Fruit fly (Drosophila melanogaster) whole organism, embryonic: ENCODE results near the gene CycB3.

Source experiments
- Asciz ChIP-seq: fragments of 200-800 bp; sonication (Bioruptor generic); optimal IDR thresholded peaks from 2 replicates; lab custom pipeline; 2017; ENCODE audit warnings: missing biosample characterization, mild to moderate bottlenecking, missing genetic modification characterization, missing genetic modification reagents
- CG6272 ChIP-seq: fragments of 200-800 bp; sonication (Bioruptor generic); IDR thresholded peaks from 2 replicates; pipeline ENCODE4 v1.3.6; 2022; ENCODE audit warnings: missing biosample characterization, missing genetic modification characterization
- CoRest ChIP-seq: fragments of 200-800 bp; sonication (Bioruptor generic); optimal IDR thresholded peaks from 3 replicates; lab custom pipeline; 2018; ENCODE audit warnings: missing biosample characterization, mild to moderate bottlenecking, missing genetic modification characterization, moderate library complexity
- NFAT ChIP-seq: fragments of 200-800 bp; sonication (Bioruptor generic); IDR thresholded peaks from 2 replicates; pipeline ENCODE4 v1.3.6; 2022; ENCODE audit warnings: missing biosample characterization, missing genetic modification characterization
- Taf1 ChIP-seq: fragments of 200-800 bp; sonication (Bioruptor generic); IDR thresholded peaks from 2 replicates; pipeline ENCODE4 v1.3.6; 2022; ENCODE audit warnings: missing biosample characterization, missing genetic modification characterization
- bigmax ChIP-seq: fragments of 200-800 bp; sonication (Bioruptor generic); optimal IDR thresholded peaks from 2 replicates; lab custom pipeline; 2018; ENCODE audit warnings: missing biosample characterization, mild to moderate bottlenecking, missing genetic modification characterization
- otp ChIP-seq: fragments of 200-800 bp; sonication (Bioruptor generic); IDR thresholded peaks from 3 replicates; pipeline ENCODE4, ENCODE4 v1.3.6; 2022; ENCODE audit warnings: missing biosample characterization, missing genetic modification characterization
- peb ChIP-seq: fragments of 200-800 bp; sonication (Bioruptor generic); IDR thresholded peaks from 2 replicates; pipeline ENCODE4 v1.3.6; 2022; ENCODE audit warnings: missing biosample characterization, missing genetic modification characterization
- psq ChIP-seq: fragments of 200-800 bp; sonication (Bioruptor generic); optimal IDR thresholded peaks from 2 replicates; lab custom pipeline; 2017; ENCODE audit warnings: missing biosample characterization, missing genetic modification characterization
- sc ChIP-seq, 3 experiments: fragments of >200 bp in 2 of 3; fragments of 200-800 bp in 1 of 3; sonication (Bioruptor generic) in 1 of 3; optimal IDR thresholded peaks; 2 replicates in 2 of 3; 3 replicates in 1 of 3; lab custom pipeline; 2017; ENCODE audit warnings: mild to moderate bottlenecking in 1 of 3, missing biosample characterization in 1 of 3, missing genetic modification characterization in 1 of 3, missing genetic modification reagents in 1 of 3
- zfh2 ChIP-seq: fragments of 200-800 bp; sonication (Bioruptor generic); optimal IDR thresholded peaks from 2 replicates; lab custom pipeline; 2016; ENCODE audit warnings: missing biosample characterization, missing genetic modification characterization

DNA sequence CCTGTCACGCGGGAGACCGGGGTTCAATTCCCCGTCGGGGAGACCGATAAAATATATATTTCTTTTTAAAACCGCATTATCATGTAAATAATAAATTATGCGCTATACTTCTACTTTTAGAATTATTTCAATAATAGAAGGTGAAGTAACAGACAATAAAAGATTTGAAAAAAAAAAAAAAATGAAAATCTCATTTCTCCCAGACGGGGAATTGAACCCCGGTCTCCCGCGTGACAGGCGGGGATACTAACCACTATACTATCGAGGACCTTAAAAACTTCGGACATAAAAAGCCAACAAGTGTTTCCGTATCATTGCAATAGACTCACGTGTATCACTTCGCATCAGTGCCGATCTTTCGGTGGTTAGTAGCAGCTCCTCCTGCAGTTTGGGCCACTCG lies 44.2 kb upstream of the CycB3 start:
- TF ChIP-seq Taf1 (GFP tag; lab: Robert Waterston, UW) (no peak), Asciz (no peak), sc (optimal IDR thresholded peaks at IDR 0.05; lab: Kevin White, UChicago) (no peak), sc (GFP tag; optimal IDR thresholded peaks at IDR 0.05; lab: Kevin White, UChicago) (no peak), zfh2 (GFP tag; lab: Kevin White, UChicago) (no peak), NFAT (GFP tag; lab: Robert Waterston, UW) (no peak), otp (GFP tag; lab: Robert Waterston, UW) (no peak), CoRest (tag; lab: Kevin White, UChicago) (no peak), peb (no peak), bigmax (GFP tag; lab: Kevin White, UChicago) (no peak), psq (GFP tag; lab: Kevin White, UChicago) (no peak), CG6272 (no peak)
